Fruit fly (Drosophila melanogaster) whole organism, embryonic: Measurements from ENCODE around the gene CG43759.

ENCODE experiments used
- BEAF-32 ChIP-seq: fragments of 200-800 bp; sonication (Bioruptor generic); optimal IDR thresholded peaks from 3 replicates; lab custom pipeline; 2017; ENCODE audit warnings: missing biosample characterization, missing genetic modification characterization, mild to moderate bottlenecking, moderate library complexity, missing genetic modification reagents
- Bteb2 ChIP-seq: fragments of 200-800 bp; sonication (Bioruptor generic); optimal IDR thresholded peaks from 2 replicates; lab custom pipeline; 2016; ENCODE audit warnings: missing biosample characterization, missing genetic modification characterization
- CG10209 ChIP-seq: fragments of 200-800 bp; sonication (Bioruptor generic); optimal IDR thresholded peaks from 3 replicates; lab custom pipeline; 2017; ENCODE audit warnings: missing biosample characterization, mild to moderate bottlenecking, missing genetic modification characterization, missing genetic modification reagents
- CG10274 ChIP-seq: fragments of 200-800 bp; sonication (Bioruptor generic); optimal IDR thresholded peaks from 3 replicates; lab custom pipeline; 2017; ENCODE audit warnings: missing biosample characterization, mild to moderate bottlenecking, missing genetic modification characterization
- CG10462 ChIP-seq: fragments of 200-800 bp; sonication (Bioruptor generic); optimal IDR thresholded peaks from 2 replicates; lab custom pipeline; 2016; ENCODE audit warnings: missing biosample characterization, missing genetic modification characterization
- CG11696 ChIP-seq: fragments of 200-800 bp; sonication (Bioruptor generic); IDR thresholded peaks from 2 replicates; pipeline ENCODE4 v1.3.6; 2022; ENCODE audit warnings: missing biosample characterization, missing genetic modification characterization
- CG12104 ChIP-seq: fragments of 200-800 bp; sonication (Bioruptor generic); optimal IDR thresholded peaks from 3 replicates; lab custom pipeline; 2016; ENCODE audit warnings: missing biosample characterization, missing genetic modification characterization
- CG14050 ChIP-seq: fragments of 200-800 bp; sonication (Bioruptor generic); IDR thresholded peaks from 3 replicates; pipeline ENCODE4 v1.3.6; 2022; ENCODE audit warnings: missing biosample characterization, missing genetic modification characterization
- CG1647 ChIP-seq: fragments of 200-800 bp; sonication (Bioruptor generic); optimal IDR thresholded peaks from 3 replicates; lab custom pipeline; 2016; ENCODE audit warnings: missing biosample characterization, missing genetic modification characterization
- CG16863 ChIP-seq: fragments of 200-800 bp; sonication (Bioruptor generic); optimal IDR thresholded peaks from 3 replicates; lab custom pipeline; 2016; ENCODE audit warnings: missing biosample characterization, missing genetic modification characterization
- CG17328 ChIP-seq: fragments of 200-800 bp; sonication (Bioruptor generic); IDR thresholded peaks from 2 replicates; pipeline ENCODE4 v1.3.6; 2022; ENCODE audit warnings: missing biosample characterization, missing genetic modification characterization
- CG17912 ChIP-seq: fragments of 200-800 bp; sonication (Bioruptor generic); optimal IDR thresholded peaks from 2 replicates; lab custom pipeline; 2018; ENCODE audit warnings: missing biosample characterization, mild to moderate bottlenecking, missing genetic modification characterization
- CG18619 ChIP-seq: fragments of 200-800 bp; sonication (Bioruptor generic); optimal IDR thresholded peaks from 3 replicates; lab custom pipeline; 2017; ENCODE audit warnings: missing biosample characterization, mild to moderate bottlenecking, missing genetic modification characterization
- CG2875 ChIP-seq: fragments of 200-800 bp; sonication (Bioruptor generic); optimal IDR thresholded peaks from 2 replicates; lab custom pipeline; 2017; ENCODE audit warnings: missing biosample characterization, mild to moderate bottlenecking, missing genetic modification characterization, missing genetic modification reagents
- CG31365 ChIP-seq: fragments of 200-800 bp; sonication (Bioruptor generic); optimal IDR thresholded peaks from 2 replicates; lab custom pipeline; 2018; ENCODE audit warnings: missing biosample characterization, mild to moderate bottlenecking, missing genetic modification characterization
- CG32772 ChIP-seq: fragments of 200-800 bp; sonication (Bioruptor generic); IDR thresholded peaks from 2 replicates; pipeline ENCODE4 v1.3.6; 2022; ENCODE audit warnings: missing biosample characterization, missing genetic modification characterization
- CG42726 ChIP-seq: fragments of 200-800 bp; sonication (Bioruptor generic); IDR thresholded peaks from 2 replicates; pipeline ENCODE4 v1.3.6; 2022; ENCODE audit warnings: missing biosample characterization, missing genetic modification characterization; ENCODE audit not compliant: partially characterized antibody
- CG4730 ChIP-seq: fragments of 200-800 bp; sonication (Bioruptor generic); IDR thresholded peaks from 2 replicates; pipeline ENCODE4 v1.3.6; 2022; ENCODE audit warnings: missing biosample characterization, missing genetic modification characterization
- CG4854 ChIP-seq: fragments of 200-800 bp; sonication (Bioruptor generic); optimal IDR thresholded peaks from 2 replicates; lab custom pipeline; 2016; ENCODE audit warnings: missing biosample characterization, missing genetic modification characterization, inconsistent platforms
- CG6765 ChIP-seq: fragments of 200-800 bp; sonication (Bioruptor generic); optimal IDR thresholded peaks from 3 replicates; lab custom pipeline; 2017; ENCODE audit warnings: missing biosample characterization, mild to moderate bottlenecking, missing genetic modification characterization
- CG7271 ChIP-seq: fragments of 200-800 bp; sonication (Bioruptor generic); optimal IDR thresholded peaks from 2 replicates; lab custom pipeline; 2018; ENCODE audit warnings: missing biosample characterization, mild to moderate bottlenecking, missing genetic modification characterization, moderate library complexity
- CrebB ChIP-seq: fragments of 200-800 bp; sonication (Bioruptor generic); optimal IDR thresholded peaks from 3 replicates; lab custom pipeline; 2018; ENCODE audit warnings: missing biosample characterization, mild to moderate bottlenecking, missing genetic modification characterization
- D ChIP-seq, 2 experiments: fragments of 200-800 bp in 1 of 2; fragments of >200 bp in 1 of 2; sonication (Bioruptor generic) in 1 of 2; optimal IDR thresholded peaks; 2 replicates in 1 of 2; 3 replicates in 1 of 2; lab custom pipeline; 2017; ENCODE audit warnings: mild to moderate bottlenecking in 1 of 2, missing biosample characterization in 1 of 2, missing genetic modification characterization in 1 of 2, missing genetic modification reagents in 1 of 2
- Dad ChIP-seq: fragments of 200-800 bp; sonication (Bioruptor generic); optimal IDR thresholded peaks from 3 replicates; lab custom pipeline; 2016; ENCODE audit warnings: missing biosample characterization, missing genetic modification characterization
- Deaf1 ChIP-seq: fragments of 200-800 bp; optimal IDR thresholded peaks from 3 replicates; lab custom pipeline; 2019; ENCODE audit warnings: missing biosample characterization, mild to moderate bottlenecking, missing genetic modification characterization, moderate library complexity
- Dip3 ChIP-seq: fragments of 200-800 bp; sonication (Bioruptor generic); optimal IDR thresholded peaks from 3 replicates; lab custom pipeline; 2016; ENCODE audit warnings: missing biosample characterization, missing genetic modification characterization
- E2f1 ChIP-seq: fragments of 200-800 bp; sonication (Bioruptor generic); IDR thresholded peaks from 2 replicates; pipeline ENCODE4 v1.3.6; 2022; ENCODE audit warnings: missing biosample characterization, missing genetic modification characterization
- GATAe ChIP-seq: fragments of 200-800 bp; sonication (Bioruptor generic); conservative IDR thresholded peaks from 2 replicates; pipeline ENCODE4 v1.3.6; 2022; ENCODE audit warnings: missing biosample characterization, missing genetic modification characterization
- HmgD ChIP-seq: fragments of 200-800 bp; sonication (Bioruptor generic); optimal IDR thresholded peaks from 3 replicates; lab custom pipeline; 2016; ENCODE audit warnings: missing biosample characterization, missing genetic modification characterization
- Pdp1 ChIP-seq, 2 experiments: fragments of 200-800 bp; sonication (Bioruptor generic); optimal IDR thresholded peaks; 3 replicates each; lab custom pipeline; 2016; ENCODE audit warnings: missing biosample characterization in 2 of 2, missing genetic modification characterization in 2 of 2, mild to moderate bottlenecking in 1 of 2, moderate library complexity in 1 of 2
- Sox100B ChIP-seq: fragments of 200-800 bp; sonication (Bioruptor generic); optimal IDR thresholded peaks from 3 replicates; lab custom pipeline; 2018; ENCODE audit warnings: missing biosample characterization, mild to moderate bottlenecking, missing genetic modification characterization
- Tbp ChIP-seq: fragments of >200 bp; optimal IDR thresholded peaks from 2 replicates; lab custom pipeline; 2018; ENCODE audit warnings: missing biosample characterization, missing genetic modification characterization
- ash1 ChIP-seq: fragments of 200-800 bp; sonication (Bioruptor generic); optimal IDR thresholded peaks from 2 replicates; lab custom pipeline; 2018; ENCODE audit warnings: missing biosample characterization, mild to moderate bottlenecking, missing genetic modification characterization
- bowl ChIP-seq: fragments of 200-800 bp; sonication (Bioruptor generic); IDR thresholded peaks from 2 replicates; pipeline ENCODE4 v1.3.6; 2022; ENCODE audit warnings: missing biosample characterization, missing genetic modification characterization
- caup ChIP-seq: fragments of 200-800 bp; sonication (Bioruptor generic); optimal IDR thresholded peaks from 3 replicates; lab custom pipeline; 2017; ENCODE audit warnings: missing biosample characterization, mild to moderate bottlenecking, missing genetic modification characterization, moderate library complexity; ENCODE audit not compliant: severe bottlenecking
- chn ChIP-seq: fragments of 200-800 bp; sonication (Bioruptor generic); optimal IDR thresholded peaks from 2 replicates; lab custom pipeline; 2016; ENCODE audit warnings: missing biosample characterization, missing genetic modification characterization
- crol ChIP-seq: fragments of 200-800 bp; sonication (Bioruptor generic); IDR thresholded peaks from 2 replicates; pipeline ENCODE4 v1.3.6; 2022; ENCODE audit warnings: missing biosample characterization, missing genetic modification characterization
- dan ChIP-seq: fragments of 200-800 bp; sonication (Bioruptor generic); IDR thresholded peaks from 2 replicates; pipeline ENCODE4 v1.3.6; 2022; ENCODE audit warnings: missing biosample characterization, missing genetic modification characterization
- dati ChIP-seq: fragments of 200-800 bp; sonication (Bioruptor generic); IDR thresholded peaks from 2 replicates; pipeline ENCODE4 v1.3.6; 2022; ENCODE audit warnings: missing biosample characterization, missing genetic modification characterization
- fd96Cb ChIP-seq: fragments of 200-800 bp; sonication (Bioruptor generic); optimal IDR thresholded peaks from 2 replicates; lab custom pipeline; 2018; ENCODE audit warnings: missing biosample characterization, mild to moderate bottlenecking, missing genetic modification characterization, moderate library complexity
- jumu ChIP-seq: fragments of 200-800 bp; sonication (Bioruptor generic); optimal IDR thresholded peaks from 3 replicates; lab custom pipeline; 2016; ENCODE audit warnings: missing biosample characterization, missing genetic modification characterization
- lbe ChIP-seq: fragments of 200-800 bp; sonication (Bioruptor generic); optimal IDR thresholded peaks from 2 replicates; lab custom pipeline; 2016; ENCODE audit warnings: missing biosample characterization, mild to moderate bottlenecking, missing genetic modification characterization
- maf-S ChIP-seq: fragments of 200-800 bp; sonication (Bioruptor generic); optimal IDR thresholded peaks from 2 replicates; lab custom pipeline; 2016; ENCODE audit warnings: missing biosample characterization, missing genetic modification characterization
- rib ChIP-seq: fragments of 200-800 bp; sonication (Bioruptor generic); IDR thresholded peaks from 2 replicates; pipeline ENCODE4 v1.3.6; 2022; ENCODE audit warnings: missing biosample characterization, missing genetic modification characterization
- slbo ChIP-seq: fragments of 200-800 bp; sonication (Bioruptor generic); IDR thresholded peaks from 2 replicates; pipeline ENCODE4 v1.3.6; 2022; ENCODE audit warnings: missing biosample characterization, missing genetic modification characterization
- slp2 ChIP-seq: fragments of 200-800 bp; sonication (Bioruptor generic); optimal IDR thresholded peaks from 2 replicates; lab custom pipeline; 2016; ENCODE audit warnings: missing biosample characterization, missing genetic modification characterization
- stwl ChIP-seq: fragments of 200-800 bp; sonication (Bioruptor generic); optimal IDR thresholded peaks from 3 replicates; lab custom pipeline; 2018; ENCODE audit warnings: missing biosample characterization, mild to moderate bottlenecking, missing genetic modification characterization, moderate library complexity
- tio ChIP-seq: fragments of 200-800 bp; sonication (Bioruptor generic); optimal IDR thresholded peaks from 2 replicates; lab custom pipeline; 2017; ENCODE audit warnings: missing biosample characterization, missing genetic modification characterization, inconsistent platforms
- vnd ChIP-seq: fragments of 200-800 bp; sonication (Bioruptor generic); IDR thresholded peaks from 3 replicates; pipeline ENCODE4 v1.3.6; 2022; ENCODE audit warnings: missing biosample characterization, missing genetic modification characterization; ENCODE audit not compliant: partially characterized antibody
- wdn ChIP-seq: fragments of 200-800 bp; sonication (Bioruptor generic); IDR thresholded peaks from 2 replicates; pipeline ENCODE4 v1.3.6; 2022; ENCODE audit warnings: missing biosample characterization, missing genetic modification characterization
- wek ChIP-seq: fragments of 200-800 bp; sonication (Bioruptor generic); optimal IDR thresholded peaks from 3 replicates; lab custom pipeline; 2018; ENCODE audit warnings: missing biosample characterization, mild to moderate bottlenecking, missing genetic modification characterization, moderate library complexity

CG43759 gene

dm6 chrX:19008882-19009281 is 78.7 kb downstream of the CG43759 start (continued):
- TF ChIP-seq CG7271 (tag; lab: Kevin White, UChicago): no peak
- 0 out of 2 replicates have a peak, but pooled peaks have one; percentile 32 for TF ChIP-seq slbo
- peak; percentile 59; the same call in 1 of the 2 replicates for TF ChIP-seq CG32772
- peak; percentile 51 for TF ChIP-seq Sox100B (GFP tag; lab: Kevin White, UChicago)
- TF ChIP-seq vnd (GFP tag; lab: Robert Waterston, UW): peak; percentile 37; the same call in 1 of the 3 replicates
- TF ChIP-seq CG10274 (GFP tag; lab: Kevin White, UChicago): no peak
- peak; percentile 54 for TF ChIP-seq fd96Cb (tag; lab: Kevin White, UChicago)
- no peak for TF ChIP-seq jumu (GFP tag; lab: Kevin White, UChicago)
- TF ChIP-seq CG17912: no peak
- TF ChIP-seq stwl: peak; percentile 15
- TF ChIP-seq slp2 (GFP tag; lab: Kevin White, UChicago): peak; percentile 8
- TF ChIP-seq CG2875 (GFP tag; lab: Kevin White, UChicago): peak; percentile 22
- no peak for TF ChIP-seq CrebB (tag; lab: Kevin White, UChicago)
- no peak for TF ChIP-seq D (optimal IDR thresholded peaks at IDR 0.05; lab: Kevin White, UChicago)
- TF ChIP-seq D (GFP tag; optimal IDR thresholded peaks at IDR 0.05; lab: Kevin White, UChicago): peak; percentile 44
- peak; percentile 45 for TF ChIP-seq CG10209 (GFP tag; lab: Kevin White, UChicago)
- no peak for TF ChIP-seq ash1 (GFP tag; lab: Kevin White, UChicago)
- no peak for TF ChIP-seq CG12104 (GFP tag; lab: Kevin White, UChicago)
- TF ChIP-seq bowl (GFP tag; lab: Robert Waterston, UW): no peak
- no peak for TF ChIP-seq rib (GFP tag; lab: Robert Waterston, UW)
- peak; percentile 3 for TF ChIP-seq CG4854
- no peak for TF ChIP-seq CG10462
- TF ChIP-seq HmgD (GFP tag; lab: Kevin White, UChicago): no peak
- peak; percentile 37 for TF ChIP-seq CG16863
- no peak for TF ChIP-seq Bteb2 (GFP tag; lab: Kevin White, UChicago)
- peak; percentile 25 for TF ChIP-seq CG18619
- TF ChIP-seq chn: peak; percentile 24
- no peak for TF ChIP-seq CG31365 (tag; lab: Kevin White, UChicago)
- TF ChIP-seq Deaf1 (tag; lab: Kevin White, UChicago): no peak
- TF ChIP-seq Dip3 (GFP tag; lab: Kevin White, UChicago): no peak
- TF ChIP-seq Tbp: no peak
- TF ChIP-seq maf-S: no peak
- TF ChIP-seq CG4730 (GFP tag; lab: Robert Waterston, UW): peak; percentile 45
- no peak for TF ChIP-seq dati (GFP tag; lab: Robert Waterston, UW)
- no peak for TF ChIP-seq GATAe (GFP tag; lab: Robert Waterston, UW)
- no peak for TF ChIP-seq wdn (GFP tag; lab: Robert Waterston, UW)
- TF ChIP-seq CG14050: peak; percentile 44; the same call in 1 of the 3 replicates
- no peak for TF ChIP-seq wek
- no peak for TF ChIP-seq CG11696
- TF ChIP-seq caup (GFP tag; lab: Kevin White, UChicago): peak; percentile 28
- peak; percentile 38 for TF ChIP-seq E2f1 (GFP tag; lab: Robert Waterston, UW)
- no peak for TF ChIP-seq lbe
- TF ChIP-seq tio (GFP tag; lab: Kevin White, UChicago): peak; percentile 27
- TF ChIP-seq CG42726 (GFP tag; lab: Robert Waterston, UW): no peak
- peak; percentile 51 for TF ChIP-seq BEAF-32
- TF ChIP-seq Pdp1 (GFP tag; optimal IDR thresholded peaks at IDR 0.05; lab: Kevin White, UChicago): peak; percentile 5 to 72
- no peak for TF ChIP-seq crol (GFP tag; lab: Robert Waterston, UW)
- TF ChIP-seq CG1647: no peak
- no peak for TF ChIP-seq Dad
- TF ChIP-seq CG6765 (GFP tag; lab: Kevin White, UChicago): no peak
- peak; percentile 68 for TF ChIP-seq CG17328
- TF ChIP-seq dan (GFP tag; lab: Robert Waterston, UW): no peak
